Worm (Caenorhabditis elegans) whole organism, L4 larva: ENCODE data around the gene mcm-5.

ENCODE experiments used
- F10B5.3 ChIP-seq: sonication (generic microtip); optimal IDR thresholded peaks from 2 replicates; lab custom pipeline; 2016; ENCODE audit warnings: mild to moderate bottlenecking, missing genetic modification characterization, missing compliant biosample characterization
- aly-2 ChIP-seq: sonication (generic microtip); optimal IDR thresholded peaks from 2 replicates; lab custom pipeline; 2018; ENCODE audit warnings: missing biosample characterization, missing genetic modification characterization
- ama-1 ChIP-seq: fragments of 150-350 bp; optimal IDR thresholded peaks from 2 replicates; lab custom pipeline; 2014; ENCODE audit warnings: inconsistent platforms, mixed read lengths
- ceh-32 ChIP-seq: sonication (generic microtip); optimal IDR thresholded peaks from 2 replicates; lab custom pipeline; 2016; ENCODE audit warnings: mild to moderate bottlenecking, missing genetic modification characterization, missing compliant biosample characterization; ENCODE audit not compliant: poor library complexity
- ces-1 ChIP-seq: fragments of 150-350 bp; sonication (generic microtip); optimal IDR thresholded peaks from 4 replicates; lab custom pipeline; 2014; ENCODE audit warnings: missing biosample characterization, missing genetic modification reagents, missing genetic modification characterization
- ctbp-1 ChIP-seq: fragments of 200-800 bp; sonication (Bioruptor generic); IDR thresholded peaks from 2 replicates; pipeline ENCODE4 v1.3.6; 2022; ENCODE audit warnings: missing genetic modification reagents, missing genetic modification characterization, missing compliant biosample characterization
- egl-27 ChIP-seq: sonication (generic microtip); optimal IDR thresholded peaks from 3 replicates; lab custom pipeline; 2017; ENCODE audit warnings: missing biosample characterization, missing genetic modification reagents, missing genetic modification characterization
- fkh-10 ChIP-seq: fragments of 150-350 bp; optimal IDR thresholded peaks from 2 replicates; lab custom pipeline; 2014; ENCODE audit warnings: missing biosample characterization, missing genetic modification reagents, missing genetic modification characterization
- jun-1 ChIP-seq: fragments of 150-350 bp; optimal IDR thresholded peaks from 2 replicates; lab custom pipeline; 2014; ENCODE audit warnings: missing biosample characterization, missing genetic modification reagents, missing genetic modification characterization
- lin-13 ChIP-seq: fragments of 150-350 bp; optimal IDR thresholded peaks from 2 replicates; lab custom pipeline; 2014; ENCODE audit warnings: missing biosample characterization, missing genetic modification reagents, missing genetic modification characterization
- lin-15B ChIP-seq: fragments of 150-350 bp; sonication (generic microtip); optimal IDR thresholded peaks from 3 replicates; lab custom pipeline; 2014; ENCODE audit warnings: missing biosample characterization, missing genetic modification characterization
- mdl-1 ChIP-seq, 2 experiments: fragments of 150-350 bp in 1 of 2; sonication (generic microtip) in 1 of 2; optimal IDR thresholded peaks; 2 replicates each; lab custom pipeline; 2014 to 2017; ENCODE audit warnings: missing biosample characterization in 2 of 2, missing genetic modification characterization in 2 of 2
- ztf-11 ChIP-seq: fragments of 150-350 bp; optimal IDR thresholded peaks from 2 replicates; lab custom pipeline; 2014; ENCODE audit warnings: missing biosample characterization, missing genetic modification characterization

ce11 chrIII:4294153-4294862 is 3.2 kb upstream of the mcm-5 start, which contains the start of the genes nth-1 and R10E4.7:
- TF ChIP-seq ceh-32 (tag; lab: Kevin White, UChicago) (no peak), lin-13 (GFP tag; lab: Kevin White, UChicago) (no peak), ces-1 (GFP tag; lab: Kevin White, UChicago) (no peak), lin-15B (tag; lab: Kevin White, UChicago) (no peak), mdl-1 (tag; optimal IDR thresholded peaks at IDR 0.05; lab: Kevin White, UChicago) (no peak), ama-1 (no peak), ztf-11 (tag; lab: Kevin White, UChicago) (no peak), jun-1 (tag; lab: Kevin White, UChicago) (no peak), egl-27 (tag; lab: Kevin White, UChicago) (no peak), F10B5.3 (no peak), ctbp-1 (no peak), fkh-10 (GFP tag; lab: Kevin White, UChicago) (no peak), aly-2 (tag; lab: Kevin White, UChicago) (no peak)
